Worm (Caenorhabditis elegans) whole organism, early embryonic: ENCODE data around the gene D1054.5.

ENCODE experiments used
- B0310.2 ChIP-seq: sonication (generic microtip); optimal IDR thresholded peaks from 2 replicates; lab custom pipeline; 2016; ENCODE audit warnings: mild to moderate bottlenecking, missing genetic modification characterization, missing compliant biosample characterization
- F13C5.2 ChIP-seq: sonication (generic microtip); optimal IDR thresholded peaks from 2 replicates; lab custom pipeline; 2017; ENCODE audit warnings: mild to moderate bottlenecking, missing genetic modification characterization, inconsistent platforms, missing compliant biosample characterization
- aly-1 ChIP-seq: sonication (generic microtip); optimal IDR thresholded peaks from 2 replicates; lab custom pipeline; 2016; ENCODE audit warnings: missing genetic modification characterization, missing compliant biosample characterization
- ama-1 ChIP-seq: fragments of 150-350 bp; optimal IDR thresholded peaks from 2 replicates; lab custom pipeline; 2014
- ceh-13 ChIP-seq: fragments of 200-800 bp; sonication (Bioruptor generic); optimal IDR thresholded peaks from 2 replicates; lab custom pipeline; 2018; ENCODE audit warnings: mild to moderate bottlenecking, missing genetic modification characterization, missing compliant biosample characterization
- ceh-36 ChIP-seq: sonication (generic microtip); optimal IDR thresholded peaks from 2 replicates; lab custom pipeline; 2016; ENCODE audit warnings: missing genetic modification characterization, inconsistent platforms, missing compliant biosample characterization
- ets-7 ChIP-seq: sonication (generic microtip); optimal IDR thresholded peaks from 2 replicates; lab custom pipeline; 2016; ENCODE audit warnings: missing genotype, missing genetic modification characterization, missing compliant biosample characterization
- flt-1 ChIP-seq: fragments of 200-800 bp; sonication (Bioruptor generic); IDR thresholded peaks from 2 replicates; pipeline ENCODE4 v1.3.6; 2022; ENCODE audit warnings: missing genetic modification characterization, missing compliant biosample characterization
- hmbx-1 ChIP-seq: sonication (generic microtip); optimal IDR thresholded peaks from 2 replicates; lab custom pipeline; 2016; ENCODE audit warnings: mild to moderate bottlenecking, missing genetic modification characterization, missing compliant biosample characterization
- hmg-4 ChIP-seq: fragments of 200-800 bp; sonication (Bioruptor generic); optimal IDR thresholded peaks from 2 replicates; lab custom pipeline; 2018; ENCODE audit warnings: mild to moderate bottlenecking, missing genetic modification characterization, missing compliant biosample characterization
- hnd-1 ChIP-seq: sonication (generic microtip); optimal IDR thresholded peaks from 2 replicates; lab custom pipeline; 2016; ENCODE audit warnings: missing genetic modification characterization, missing compliant biosample characterization
- pes-1 ChIP-seq: fragments of 200-800 bp; sonication (Bioruptor generic); IDR thresholded peaks from 2 replicates; pipeline ENCODE4 v1.3.6; 2022; ENCODE audit warnings: missing genetic modification reagents, missing genetic modification characterization, missing compliant biosample characterization
- scrt-1 ChIP-seq: fragments of 200-800 bp; sonication (Bioruptor generic); IDR thresholded peaks from 2 replicates; pipeline ENCODE4 v1.3.6; 2022; ENCODE audit warnings: missing genetic modification characterization, missing compliant biosample characterization
- sea-1 ChIP-seq: fragments of 200-800 bp; sonication (Bioruptor generic); conservative IDR thresholded peaks from 2 replicates; pipeline ENCODE4 v1.3.6; 2022; ENCODE audit warnings: missing genetic modification characterization, missing compliant biosample characterization
- tbx-11 ChIP-seq: fragments of 200-800 bp; sonication (Bioruptor generic); IDR thresholded peaks from 2 replicates; pipeline ENCODE4 v1.3.6; 2022; ENCODE audit warnings: missing genetic modification characterization, missing compliant biosample characterization
- tbx-37 ChIP-seq: fragments of 200-800 bp; sonication (Bioruptor generic); conservative IDR thresholded peaks from 2 replicates; pipeline ENCODE4 v1.3.6; 2022; ENCODE audit warnings: missing genetic modification reagents, missing genetic modification characterization, missing compliant biosample characterization
- tra-4 ChIP-seq: sonication (generic microtip); optimal IDR thresholded peaks from 2 replicates; lab custom pipeline; 2017; ENCODE audit warnings: missing genetic modification characterization, missing compliant biosample characterization

Gene D1054.5

ce11 chrV:10731989-10732472, 44.3 kb downstream of the D1054.5 start, which contains the start of gene T28B11.1:
Gene T28B11.1, minus strand, starts transcription at chrV:10732422.
- TF ChIP-seq ceh-13 (GFP tag; lab: Kevin White, UChicago): no peak
- no peak for TF ChIP-seq scrt-1 (GFP tag; lab: Robert Waterston, UW)
- TF ChIP-seq tbx-11 (GFP tag; lab: Robert Waterston, UW): no peak
- TF ChIP-seq ceh-36 (tag; lab: Kevin White, UChicago): no peak
- TF ChIP-seq sea-1 (GFP tag; lab: Robert Waterston, UW): no peak
- TF ChIP-seq ama-1 (lab: Kevin White, UChicago): no peak
- TF ChIP-seq F13C5.2: no peak
- TF ChIP-seq hnd-1 (tag; lab: Kevin White, UChicago): no peak
- no peak for TF ChIP-seq ets-7 (tag; lab: Kevin White, UChicago)
- no peak for TF ChIP-seq aly-1 (tag; lab: Kevin White, UChicago)
- TF ChIP-seq B0310.2 (tag; lab: Kevin White, UChicago): no peak

- TF ChIP-seq aly-1 (tag; lab: Kevin White, UChicago): no peak
- no peak for TF ChIP-seq ceh-36 (tag; lab: Kevin White, UChicago)
- no peak for TF ChIP-seq ceh-13 (GFP tag; lab: Kevin White, UChicago)
- TF ChIP-seq tra-4: no peak
- TF ChIP-seq tbx-37 (GFP tag; lab: Robert Waterston, UW): no peak
- no peak for TF ChIP-seq hmbx-1 (tag; lab: Kevin White, UChicago)
- no peak for TF ChIP-seq scrt-1 (GFP tag; lab: Robert Waterston, UW)
- no peak for TF ChIP-seq sea-1 (GFP tag; lab: Robert Waterston, UW)
- TF ChIP-seq pes-1: no peak
These were observed 45.5 kb downstream of the D1054.5 start for ce11 chrV:10730824-10731416.

- TF ChIP-seq tra-4 (no peak), hmbx-1 (tag; lab: Kevin White, UChicago) (no peak), ceh-36 (tag; lab: Kevin White, UChicago) (no peak), tbx-37 (GFP tag; lab: Robert Waterston, UW) (no peak), flt-1 (GFP tag; lab: Robert Waterston, UW) (no peak)
These were observed 46.9 kb downstream of the D1054.5 start for ce11 chrV:10729456-10729904.

ce11 chrV:10727651-10728050, 48.7 kb downstream of the D1054.5 start:
- TF ChIP-seq hnd-1 (tag; lab: Kevin White, UChicago) (no peak), B0310.2 (tag; lab: Kevin White, UChicago) (no peak)

DNA sequence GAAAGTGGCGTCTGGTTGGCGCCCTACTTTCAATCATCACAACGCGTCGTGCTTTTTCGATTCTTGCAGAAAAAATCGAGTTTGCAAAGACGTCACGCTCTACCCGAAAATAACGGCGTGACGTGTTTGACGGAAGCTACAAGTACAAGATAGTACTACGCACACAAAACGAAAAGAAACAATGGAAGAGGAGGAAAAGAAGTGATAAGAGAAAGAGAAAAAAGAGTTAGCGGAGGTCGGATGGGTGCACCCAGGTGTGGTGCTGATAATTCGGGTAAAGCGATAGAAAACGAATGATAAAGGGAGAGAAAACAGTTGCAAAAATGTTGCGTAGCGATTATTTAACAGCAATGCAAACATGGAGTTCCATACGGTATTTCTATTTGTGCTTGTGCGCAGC, 49.7 kb downstream of the D1054.5 start:
- TF ChIP-seq tbx-11 (GFP tag; lab: Robert Waterston, UW) (no peak), aly-1 (tag; lab: Kevin White, UChicago) (no peak), ama-1 (lab: Kevin White, UChicago) (no peak), F13C5.2 (no peak), B0310.2 (tag; lab: Kevin White, UChicago) (no peak), flt-1 (GFP tag; lab: Robert Waterston, UW) (no peak), sea-1 (GFP tag; lab: Robert Waterston, UW) (no peak), pes-1 (no peak), ceh-13 (GFP tag; lab: Kevin White, UChicago) (no peak), tra-4 (no peak), tbx-37 (GFP tag; lab: Robert Waterston, UW) (no peak), hmg-4 (GFP tag; lab: Kevin White, UChicago) (no peak), hmbx-1 (tag; lab: Kevin White, UChicago) (no peak), hnd-1 (tag; lab: Kevin White, UChicago) (no peak), ceh-36 (tag; lab: Kevin White, UChicago) (no peak), scrt-1 (GFP tag; lab: Robert Waterston, UW) (no peak), ets-7 (tag; lab: Kevin White, UChicago) (no peak)

DNA sequence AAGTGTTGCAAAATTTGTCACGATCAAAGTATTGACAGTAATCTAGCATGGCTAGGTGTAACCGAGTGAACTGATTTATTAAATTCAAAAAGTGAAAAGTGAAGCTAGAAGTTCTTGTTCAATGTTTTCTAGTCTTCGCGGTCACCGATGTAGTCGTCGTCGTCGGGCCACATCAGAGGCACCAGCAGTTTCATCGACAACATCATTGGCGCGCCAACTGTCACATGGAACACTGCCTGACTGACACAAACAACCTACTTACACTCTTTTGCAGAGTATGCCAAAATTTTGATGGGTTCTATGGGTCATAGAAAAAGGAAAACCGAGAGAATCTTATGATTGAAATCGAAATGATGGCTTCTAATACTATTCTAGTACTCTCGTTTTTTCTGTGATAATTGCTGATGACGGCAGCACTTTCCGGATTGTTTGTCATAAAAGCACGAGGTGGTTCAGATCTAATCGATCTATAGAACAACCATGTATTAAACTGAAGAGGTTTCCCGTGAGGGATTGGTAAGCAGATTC, 50.9 kb downstream of the D1054.5 start:
- TF ChIP-seq tbx-11 (GFP tag; lab: Robert Waterston, UW): no peak
- TF ChIP-seq tbx-37 (GFP tag; lab: Robert Waterston, UW): no peak
- no peak for TF ChIP-seq B0310.2 (tag; lab: Kevin White, UChicago)
- no peak for TF ChIP-seq hnd-1 (tag; lab: Kevin White, UChicago)
- no peak for TF ChIP-seq scrt-1 (GFP tag; lab: Robert Waterston, UW)
- TF ChIP-seq aly-1 (tag; lab: Kevin White, UChicago): no peak
- TF ChIP-seq ceh-13 (GFP tag; lab: Kevin White, UChicago): no peak
- TF ChIP-seq ets-7 (tag; lab: Kevin White, UChicago): no peak
- no peak for TF ChIP-seq ama-1 (lab: Kevin White, UChicago)
- TF ChIP-seq hmg-4 (GFP tag; lab: Kevin White, UChicago): no peak
- TF ChIP-seq ceh-36 (tag; lab: Kevin White, UChicago): no peak
- TF ChIP-seq hmbx-1 (tag; lab: Kevin White, UChicago): no peak
- no peak for TF ChIP-seq flt-1 (GFP tag; lab: Robert Waterston, UW)

DNA sequence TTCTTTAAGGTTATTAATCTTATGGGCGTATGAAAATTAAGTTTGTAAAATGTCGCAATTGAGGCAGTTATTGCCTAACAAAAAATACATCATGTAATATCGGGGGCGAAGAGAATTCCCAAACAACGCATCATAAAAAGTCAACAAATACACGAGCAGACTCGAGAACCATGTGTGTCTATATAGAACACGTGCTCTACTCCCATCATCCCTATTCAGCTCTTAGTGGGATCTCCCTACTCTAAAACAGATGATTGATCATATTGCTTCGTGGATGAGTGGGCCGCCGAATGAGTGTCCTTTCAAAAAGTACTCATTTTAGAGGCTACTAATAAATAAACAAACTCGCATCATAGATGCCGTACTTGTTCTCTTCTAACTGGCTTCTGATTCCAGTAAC, 51.9 kb downstream of the D1054.5 start:
- TF ChIP-seq hmbx-1 (tag; lab: Kevin White, UChicago) (no peak), tbx-37 (GFP tag; lab: Robert Waterston, UW) (no peak), F13C5.2 (no peak), hnd-1 (tag; lab: Kevin White, UChicago) (no peak), ceh-13 (GFP tag; lab: Kevin White, UChicago) (no peak), B0310.2 (tag; lab: Kevin White, UChicago) (no peak)
